Worm (Caenorhabditis elegans) whole organism, L1 larva: Measurements from ENCODE around the gene dvc-1.

Source experiments
- aly-2 ChIP-seq: fragments of 150-350 bp; optimal IDR thresholded peaks from 2 replicates; lab custom pipeline; 2014; ENCODE audit warnings: missing biosample characterization, missing genetic modification characterization
- egl-27 ChIP-seq, 2 experiments: fragments of 150-350 bp in 1 of 2; sonication (generic microtip); optimal IDR thresholded peaks; 3 replicates each; lab custom pipeline; 2017 to 2018; ENCODE audit warnings: missing biosample characterization in 2 of 2, missing genetic modification characterization in 2 of 2, missing genetic modification reagents in 2 of 2
- mep-1 ChIP-seq: fragments of 150-350 bp; optimal IDR thresholded peaks from 2 replicates; lab custom pipeline; 2014; ENCODE audit warnings: missing biosample characterization, missing genetic modification characterization
- nhr-20 ChIP-seq: sonication (generic microtip); optimal IDR thresholded peaks from 2 replicates; lab custom pipeline; 2016; ENCODE audit warnings: mild to moderate bottlenecking, missing genetic modification characterization, missing compliant biosample characterization
- nhr-28 ChIP-seq: fragments of 150-350 bp; optimal IDR thresholded peaks from 2 replicates; lab custom pipeline; 2014; ENCODE audit warnings: missing biosample characterization, missing genetic modification characterization
- nhr-77 ChIP-seq: fragments of 150-350 bp; optimal IDR thresholded peaks from 2 replicates; lab custom pipeline; 2014; ENCODE audit warnings: missing biosample characterization, missing genetic modification characterization
- pqm-1 ChIP-seq: sonication (generic microtip); optimal IDR thresholded peaks from 3 replicates; lab custom pipeline; 2017; ENCODE audit warnings: missing biosample characterization, missing genetic modification characterization
- sup-37 ChIP-seq: fragments of 200-800 bp; sonication (Bioruptor generic); optimal IDR thresholded peaks from 2 replicates; lab custom pipeline; 2018; ENCODE audit warnings: mild to moderate bottlenecking, missing genetic modification characterization, missing compliant biosample characterization
- tbx-2 ChIP-seq: sonication (generic microtip); optimal IDR thresholded peaks from 2 replicates; lab custom pipeline; 2016; ENCODE audit warnings: missing genetic modification characterization, missing compliant biosample characterization
- unc-86 ChIP-seq: sonication (generic microtip); optimal IDR thresholded peaks from 2 replicates; lab custom pipeline; 2016; ENCODE audit warnings: missing genetic modification characterization, missing compliant biosample characterization

DNA sequence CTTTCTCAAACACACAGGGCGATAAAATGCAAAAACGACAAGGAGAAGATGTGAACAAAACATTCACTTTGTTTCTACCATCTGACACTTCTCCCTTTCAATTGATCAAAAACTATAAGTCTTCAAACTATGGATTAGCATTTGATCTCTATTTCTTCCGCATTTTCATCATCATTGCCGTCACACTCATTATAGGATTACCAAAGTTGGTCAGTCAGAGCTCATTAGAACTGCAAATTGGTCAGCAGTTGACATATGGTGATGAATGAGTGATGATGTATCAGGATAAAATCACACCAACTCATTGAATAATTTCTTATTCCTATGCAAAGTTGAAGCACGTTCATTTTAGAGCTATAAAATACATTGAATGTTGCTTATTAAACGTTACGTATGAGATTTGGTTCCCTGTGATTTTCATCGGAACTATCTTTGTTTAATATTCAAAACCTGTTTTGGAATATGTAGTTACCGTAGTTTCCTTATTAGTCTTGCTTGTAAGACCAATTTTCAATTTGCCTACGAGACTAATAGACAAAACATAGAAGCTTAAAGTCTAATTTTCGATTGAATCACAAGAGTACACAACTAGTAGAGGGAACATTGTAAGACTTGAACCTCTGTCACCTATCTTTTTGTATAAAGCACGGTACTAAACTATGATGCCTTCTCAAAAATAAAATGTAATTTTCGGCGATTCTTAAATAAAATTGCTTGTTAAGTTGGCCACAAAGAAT, 29.5 kb downstream of the dvc-1 start:
- TF ChIP-seq egl-27 (tag; optimal IDR thresholded peaks at IDR 0.05; lab: Kevin White, UChicago) (no peak), unc-86 (tag; lab: Kevin White, UChicago) (no peak), nhr-20 (tag; lab: Kevin White, UChicago) (no peak), nhr-28 (tag; lab: Kevin White, UChicago) (no peak), mep-1 (tag; lab: Kevin White, UChicago) (no peak), nhr-77 (tag; lab: Kevin White, UChicago) (no peak), tbx-2 (tag; lab: Kevin White, UChicago) (no peak), aly-2 (tag; lab: Kevin White, UChicago) (no peak), pqm-1 (no peak), sup-37 (GFP tag; lab: Kevin White, UChicago) (no peak)
